Worm (Caenorhabditis elegans) whole organism, L1 larva: Measurements from ENCODE around the gene F26F12.2.

Experiments
- C04F5.9 ChIP-seq: sonication (generic microtip); optimal IDR thresholded peaks from 2 replicates; lab custom pipeline; 2016; ENCODE audit warnings: missing genetic modification characterization, missing compliant biosample characterization
- C16A3.4 ChIP-seq: fragments of 150-350 bp; optimal IDR thresholded peaks from 2 replicates; lab custom pipeline; 2014; ENCODE audit warnings: missing biosample characterization, missing genetic modification characterization
- C34B4.2 ChIP-seq: sonication (generic microtip); optimal IDR thresholded peaks from 2 replicates; lab custom pipeline; 2017; ENCODE audit warnings: mild to moderate bottlenecking, missing genetic modification characterization, missing compliant biosample characterization
- Y116A8C.19 ChIP-seq: sonication (generic microtip); optimal IDR thresholded peaks from 2 replicates; lab custom pipeline; 2016; ENCODE audit warnings: missing compliant biosample characterization, missing genetic modification characterization, borderline replicate concordance
- ama-1 ChIP-seq: fragments of 150-350 bp; optimal IDR thresholded peaks from 2 replicates; lab custom pipeline; 2014
- ceh-63 ChIP-seq: fragments of 200-800 bp; sonication (Bioruptor generic); optimal IDR thresholded peaks from 2 replicates; lab custom pipeline; 2018; ENCODE audit warnings: mild to moderate bottlenecking, missing genetic modification characterization, missing compliant biosample characterization
- ceh-82 ChIP-seq, 3 experiments: fragments of 150-350 bp in 1 of 3; sonication (generic microtip) in 2 of 3; optimal IDR thresholded peaks; 2 replicates each; lab custom pipeline; 2014 to 2017; ENCODE audit warnings: missing biosample characterization in 3 of 3, missing genetic modification characterization in 3 of 3
- ceh-88 ChIP-seq: fragments of 200-800 bp; sonication (Bioruptor generic); IDR thresholded peaks from 2 replicates; pipeline ENCODE4 v1.3.6; 2022; ENCODE audit warnings: missing genetic modification characterization, missing compliant biosample characterization
- ces-1 ChIP-seq: fragments of 150-350 bp; optimal IDR thresholded peaks from 2 replicates; lab custom pipeline; 2014; ENCODE audit warnings: missing biosample characterization, missing genetic modification reagents, missing genetic modification characterization
- dsc-1 ChIP-seq: sonication (generic microtip); optimal IDR thresholded peaks from 2 replicates; lab custom pipeline; 2016; ENCODE audit warnings: mild to moderate bottlenecking, missing genetic modification characterization, missing compliant biosample characterization
- efl-3 ChIP-seq: fragments of 200-800 bp; sonication (Bioruptor generic); optimal IDR thresholded peaks from 2 replicates; lab custom pipeline; 2018; ENCODE audit warnings: mild to moderate bottlenecking, missing genetic modification characterization, missing compliant biosample characterization
- egl-27 ChIP-seq, 2 experiments: fragments of 150-350 bp in 1 of 2; sonication (generic microtip); optimal IDR thresholded peaks; 3 replicates each; lab custom pipeline; 2017 to 2018; ENCODE audit warnings: missing biosample characterization in 2 of 2, missing genetic modification characterization in 2 of 2, missing genetic modification reagents in 2 of 2
- elt-2 ChIP-seq: sonication (generic microtip); optimal IDR thresholded peaks from 2 replicates; lab custom pipeline; 2016; ENCODE audit warnings: missing genetic modification characterization, mild to moderate bottlenecking, inconsistent platforms, missing compliant biosample characterization, missing genetic modification reagents
- elt-3 ChIP-seq, 6 experiments: fragments of 150-350 bp in 1 of 6; sonication (generic microtip); optimal IDR thresholded peaks; 2 replicates each; lab custom pipeline; 2017 to 2018; ENCODE audit warnings: missing biosample characterization in 6 of 6, missing genetic modification characterization in 6 of 6, inconsistent platforms in 1 of 6
- ets-5 ChIP-seq: fragments of 200-800 bp; sonication (Bioruptor generic); IDR thresholded peaks from 2 replicates; pipeline ENCODE4 v1.3.6; 2022; ENCODE audit warnings: missing genetic modification characterization, missing compliant biosample characterization
- fkh-10 ChIP-seq: sonication (generic microtip); optimal IDR thresholded peaks from 2 replicates; lab custom pipeline; 2017; ENCODE audit warnings: missing biosample characterization, missing genetic modification reagents, missing genetic modification characterization
- fkh-8 ChIP-seq: sonication (generic microtip); optimal IDR thresholded peaks from 2 replicates; lab custom pipeline; 2016; ENCODE audit warnings: mild to moderate bottlenecking, missing genetic modification characterization, missing compliant biosample characterization
- fos-1 ChIP-seq: fragments of 150-350 bp; optimal IDR thresholded peaks from 2 replicates; lab custom pipeline; 2014; ENCODE audit warnings: missing biosample characterization, missing genetic modification characterization
- hlh-4 ChIP-seq: sonication (generic microtip); optimal IDR thresholded peaks from 2 replicates; lab custom pipeline; 2016; ENCODE audit warnings: mild to moderate bottlenecking, missing genetic modification characterization, missing compliant biosample characterization
- hpl-2 ChIP-seq: fragments of 150-350 bp; optimal IDR thresholded peaks from 2 replicates; lab custom pipeline; 2014; ENCODE audit warnings: missing biosample characterization, missing genetic modification reagents, missing genetic modification characterization
- irx-1 ChIP-seq: sonication (generic microtip); optimal IDR thresholded peaks from 2 replicates; lab custom pipeline; 2016; ENCODE audit warnings: missing genetic modification characterization, missing compliant biosample characterization
- isw-1 ChIP-seq: fragments of 200-800 bp; sonication (Bioruptor generic); IDR thresholded peaks from 2 replicates; pipeline ENCODE4 v1.3.6; 2022; ENCODE audit warnings: missing genetic modification characterization, missing compliant biosample characterization
- jun-1 ChIP-seq: fragments of 150-350 bp; optimal IDR thresholded peaks from 2 replicates; lab custom pipeline; 2014; ENCODE audit warnings: missing biosample characterization, missing genetic modification reagents, missing genetic modification characterization
- lin-13 ChIP-seq: fragments of 150-350 bp; optimal IDR thresholded peaks from 2 replicates; lab custom pipeline; 2014; ENCODE audit warnings: missing biosample characterization, missing genetic modification reagents, missing genetic modification characterization
- lin-35 ChIP-seq, 2 experiments: fragments of 150-350 bp; optimal IDR thresholded peaks; 2 replicates each; lab custom pipeline; 2014; ENCODE audit warnings: missing biosample characterization in 2 of 2, missing genetic modification characterization in 2 of 2, missing genetic modification reagents in 2 of 2
- lin-39 ChIP-seq: fragments of 150-350 bp; optimal IDR thresholded peaks from 2 replicates; lab custom pipeline; 2014; ENCODE audit warnings: missing biosample characterization, missing genetic modification reagents, missing genetic modification characterization
- lsy-2 ChIP-seq, 2 experiments: fragments of 150-350 bp; optimal IDR thresholded peaks; 2 replicates each; lab custom pipeline; 2014; ENCODE audit warnings: missing biosample characterization in 2 of 2, missing genetic modification characterization in 2 of 2
- mab-9 ChIP-seq: fragments of 200-800 bp; sonication (Bioruptor generic); IDR thresholded peaks from 2 replicates; pipeline ENCODE4 v1.3.6; 2022; ENCODE audit warnings: missing genetic modification reagents, missing genetic modification characterization, missing compliant biosample characterization
- mdl-1 ChIP-seq, 2 experiments: fragments of 150-350 bp; optimal IDR thresholded peaks; 2 replicates each; lab custom pipeline; 2014 to 2017; ENCODE audit warnings: missing biosample characterization in 2 of 2, missing genetic modification characterization in 2 of 2, inconsistent platforms in 1 of 2
- nhr-20 ChIP-seq: sonication (generic microtip); optimal IDR thresholded peaks from 2 replicates; lab custom pipeline; 2016; ENCODE audit warnings: mild to moderate bottlenecking, missing genetic modification characterization, missing compliant biosample characterization
- nhr-237 ChIP-seq: fragments of 150-350 bp; optimal IDR thresholded peaks from 2 replicates; lab custom pipeline; 2014; ENCODE audit warnings: missing biosample characterization, missing genetic modification characterization
- nhr-28 ChIP-seq: fragments of 150-350 bp; optimal IDR thresholded peaks from 2 replicates; lab custom pipeline; 2014; ENCODE audit warnings: missing biosample characterization, missing genetic modification characterization
- nhr-71 ChIP-seq: sonication (generic microtip); optimal IDR thresholded peaks from 2 replicates; lab custom pipeline; 2016; ENCODE audit warnings: mild to moderate bottlenecking, missing genetic modification characterization, moderate library complexity, missing compliant biosample characterization
- nhr-76 ChIP-seq: sonication (generic microtip); optimal IDR thresholded peaks from 2 replicates; lab custom pipeline; 2017; ENCODE audit warnings: missing biosample characterization, missing genetic modification characterization
- nhr-77 ChIP-seq: fragments of 150-350 bp; optimal IDR thresholded peaks from 2 replicates; lab custom pipeline; 2014; ENCODE audit warnings: missing biosample characterization, missing genetic modification characterization
- nhr-84 ChIP-seq: sonication (generic microtip); optimal IDR thresholded peaks from 2 replicates; lab custom pipeline; 2017; ENCODE audit warnings: missing biosample characterization, missing genetic modification characterization
- pag-3 ChIP-seq: sonication (generic microtip); optimal IDR thresholded peaks from 2 replicates; lab custom pipeline; 2017; ENCODE audit warnings: missing genetic modification characterization, mild to moderate bottlenecking, missing compliant biosample characterization, antibody characterized with exemption, borderline replicate concordance; ENCODE audit not compliant: insufficient read depth
- pax-3 ChIP-seq: fragments of 200-800 bp; sonication (Bioruptor generic); optimal IDR thresholded peaks from 2 replicates; lab custom pipeline; 2018; ENCODE audit warnings: mild to moderate bottlenecking, missing genetic modification characterization, moderate library complexity, missing compliant biosample characterization
- pqm-1 ChIP-seq: sonication (generic microtip); optimal IDR thresholded peaks from 3 replicates; lab custom pipeline; 2017; ENCODE audit warnings: missing biosample characterization, missing genetic modification characterization
- skn-1 ChIP-seq: fragments of 150-350 bp; optimal IDR thresholded peaks from 2 replicates; lab custom pipeline; 2014; ENCODE audit warnings: missing biosample characterization, missing genetic modification characterization
- snpc-4 ChIP-seq: fragments of 150-350 bp; optimal IDR thresholded peaks from 2 replicates; lab custom pipeline; 2014; ENCODE audit warnings: missing biosample characterization, missing genetic modification characterization
- snu-23 ChIP-seq: sonication (generic microtip); optimal IDR thresholded peaks from 2 replicates; lab custom pipeline; 2016; ENCODE audit warnings: missing genetic modification characterization, missing compliant biosample characterization
- sox-4 ChIP-seq: sonication (generic microtip); optimal IDR thresholded peaks from 2 replicates; lab custom pipeline; 2016; ENCODE audit warnings: missing genetic modification characterization, missing compliant biosample characterization
- sptf-1 ChIP-seq: fragments of 150-350 bp; optimal IDR thresholded peaks from 2 replicates; lab custom pipeline; 2014; ENCODE audit warnings: missing biosample characterization, missing genetic modification characterization
- sup-37 ChIP-seq: fragments of 200-800 bp; sonication (Bioruptor generic); optimal IDR thresholded peaks from 2 replicates; lab custom pipeline; 2018; ENCODE audit warnings: mild to moderate bottlenecking, missing genetic modification characterization, missing compliant biosample characterization
- tbx-2 ChIP-seq: sonication (generic microtip); optimal IDR thresholded peaks from 2 replicates; lab custom pipeline; 2016; ENCODE audit warnings: missing genetic modification characterization, missing compliant biosample characterization
- tlp-1 ChIP-seq: fragments of 150-350 bp; optimal IDR thresholded peaks from 2 replicates; lab custom pipeline; 2014; ENCODE audit warnings: missing biosample characterization, missing genetic modification characterization
- unc-130 ChIP-seq: fragments of 150-350 bp; optimal IDR thresholded peaks from 2 replicates; lab custom pipeline; 2017; ENCODE audit warnings: missing biosample characterization, missing genetic modification characterization, inconsistent platforms
- unc-30 ChIP-seq: sonication (generic microtip); optimal IDR thresholded peaks from 2 replicates; lab custom pipeline; 2017; ENCODE audit warnings: missing biosample characterization, missing genetic modification characterization
- unc-62 ChIP-seq: fragments of 150-350 bp; optimal IDR thresholded peaks from 2 replicates; lab custom pipeline; 2014; ENCODE audit warnings: missing biosample characterization, missing genetic modification reagents, missing genetic modification characterization
- unc-86 ChIP-seq: sonication (generic microtip); optimal IDR thresholded peaks from 2 replicates; lab custom pipeline; 2016; ENCODE audit warnings: missing genetic modification characterization, missing compliant biosample characterization
- unc-98 ChIP-seq: fragments of 200-800 bp; sonication (Bioruptor generic); IDR thresholded peaks from 2 replicates; pipeline ENCODE4 v1.3.6; 2022; ENCODE audit warnings: missing genetic modification characterization, missing compliant biosample characterization

F26F12.2 gene

DNA sequence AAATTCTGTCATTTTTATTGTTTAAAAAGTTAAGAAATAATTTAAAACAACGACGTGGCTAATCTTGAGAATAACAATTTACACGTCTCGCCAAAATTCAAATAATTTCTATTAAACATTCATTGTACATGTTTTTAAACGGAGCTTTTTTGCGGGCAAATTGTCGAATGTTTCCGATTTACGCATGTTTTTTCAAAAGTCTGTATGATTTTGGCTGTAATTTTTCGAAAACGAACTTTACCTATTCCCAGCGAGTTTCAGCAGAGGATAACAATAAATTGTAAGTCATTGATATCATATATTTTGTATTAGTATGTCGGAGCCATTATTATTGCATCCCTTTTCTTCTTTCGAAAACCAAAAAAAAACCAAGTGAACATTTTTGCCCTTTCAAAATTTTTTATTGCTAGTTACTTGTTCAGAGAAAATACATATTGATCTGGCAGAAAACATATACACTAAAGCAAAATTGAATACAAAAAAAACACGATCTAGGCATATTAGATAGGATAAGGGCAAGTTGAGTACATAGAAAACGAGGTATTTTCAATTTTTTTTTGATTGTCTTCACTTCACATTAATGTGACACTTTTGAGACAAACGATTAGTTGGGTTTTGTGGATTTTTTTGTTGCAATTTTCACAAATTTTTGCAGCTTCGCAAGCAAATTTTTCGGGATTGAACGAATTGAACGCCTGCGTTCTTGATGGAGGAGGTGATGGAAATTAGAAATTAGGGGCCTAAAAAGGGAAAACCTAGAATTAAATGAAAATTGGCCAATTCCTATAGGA lies at the start of gene F26F12.2:
F26F12.2 (minus strand) TSS at position 38 of the 791 bp plus-strand sequence.
- no peak for TF ChIP-seq unc-62 (GFP tag; lab: Kevin White, UChicago)
- no peak for TF ChIP-seq nhr-20 (tag; lab: Kevin White, UChicago)
- no peak for TF ChIP-seq elt-3 (tag; optimal IDR thresholded peaks at IDR 0.05; lab: Kevin White, UChicago)
- no peak for TF ChIP-seq hpl-2
- no peak for TF ChIP-seq jun-1 (tag; lab: Kevin White, UChicago)
- no peak for TF ChIP-seq ceh-63 (GFP tag; lab: Kevin White, UChicago)
- no peak for TF ChIP-seq egl-27 (tag; optimal IDR thresholded peaks at IDR 0.05; lab: Kevin White, UChicago)
- TF ChIP-seq pqm-1 (tag; lab: Kevin White, UChicago) = no peak
- no peak for TF ChIP-seq fkh-8
- peak; percentile 17 for TF ChIP-seq snu-23 (GFP tag; lab: Kevin White, UChicago)
- peak; percentile 1 for TF ChIP-seq sup-37 (GFP tag; lab: Kevin White, UChicago)
- TF ChIP-seq C04F5.9 (tag; lab: Kevin White, UChicago) = no peak
- TF ChIP-seq nhr-28 (tag; lab: Kevin White, UChicago) = no peak
- TF ChIP-seq ets-5 (GFP tag; lab: Robert Waterston, UW) = no peak
- TF ChIP-seq sptf-1 (tag; lab: Kevin White, UChicago) = no peak
- no peak for TF ChIP-seq lin-39 (tag; lab: Kevin White, UChicago)
- no peak for TF ChIP-seq efl-3 (GFP tag; lab: Kevin White, UChicago)
- no peak for TF ChIP-seq pax-3
- no peak for TF ChIP-seq ces-1 (GFP tag; lab: Kevin White, UChicago)
- no peak for TF ChIP-seq C16A3.4 (tag; lab: Kevin White, UChicago)
- no peak for TF ChIP-seq mab-9 (GFP tag; lab: Robert Waterston, UW)
- TF ChIP-seq ceh-88 (GFP tag; lab: Robert Waterston, UW) = no peak
- no peak for TF ChIP-seq nhr-76 (tag; lab: Kevin White, UChicago)
- TF ChIP-seq mdl-1 (tag; optimal IDR thresholded peaks at IDR 0.05; lab: Kevin White, UChicago) = no peak
- TF ChIP-seq unc-130 (tag; lab: Kevin White, UChicago) = no peak
- TF ChIP-seq Y116A8C.19 (tag; lab: Kevin White, UChicago) = no peak
- TF ChIP-seq ceh-82 (tag; optimal IDR thresholded peaks at IDR 0.05; lab: Kevin White, UChicago) = no peak
- TF ChIP-seq unc-86 (tag; lab: Kevin White, UChicago) = no peak
- TF ChIP-seq irx-1 (tag; lab: Kevin White, UChicago) = no peak
- no peak for TF ChIP-seq unc-30 (tag; lab: Kevin White, UChicago)
- TF ChIP-seq lin-13 (GFP tag; lab: Kevin White, UChicago) = no peak
- TF ChIP-seq unc-98 = no peak
- TF ChIP-seq tlp-1 = no peak
- no peak for TF ChIP-seq isw-1 (GFP tag; lab: Robert Waterston, UW)
- peak; percentile 27 for TF ChIP-seq nhr-71 (tag; lab: Kevin White, UChicago)
- no peak for TF ChIP-seq C34B4.2 (tag; lab: Kevin White, UChicago)
- TF ChIP-seq hlh-4 (tag; lab: Kevin White, UChicago) = no peak
- TF ChIP-seq sox-4 (tag; lab: Kevin White, UChicago) = no peak
- no peak for TF ChIP-seq snpc-4 (tag; lab: Kevin White, UChicago)
- TF ChIP-seq lin-35 (GFP tag; optimal IDR thresholded peaks at IDR 0.05; lab: Kevin White, UChicago) = peak in 1 of 2 experiments; percentile 24
- no peak for TF ChIP-seq lsy-2 (tag; optimal IDR thresholded peaks at IDR 0.05; lab: Kevin White, UChicago)
- peak; percentile 9 for TF ChIP-seq elt-2 (tag; lab: Kevin White, UChicago)
- TF ChIP-seq fkh-10 (GFP tag; lab: Kevin White, UChicago) = no peak
- TF ChIP-seq ama-1 (lab: Kevin White, UChicago) = peak; percentile 74
- TF ChIP-seq nhr-237 (tag; lab: Kevin White, UChicago) = no peak
- TF ChIP-seq fos-1 (tag; lab: Kevin White, UChicago) = no peak
- no peak for TF ChIP-seq nhr-84 (tag; lab: Kevin White, UChicago)
- no peak for TF ChIP-seq pag-3 (tag; lab: Kevin White, UChicago)
- peak; percentile 3 for TF ChIP-seq dsc-1 (tag; lab: Kevin White, UChicago)
- TF ChIP-seq skn-1 (tag; lab: Kevin White, UChicago) = no peak
- no peak for TF ChIP-seq tbx-2
- no peak for TF ChIP-seq nhr-77 (tag; lab: Kevin White, UChicago)
